Fruit fly (Drosophila melanogaster) S2 (cell line): ENCODE results near the gene GckIII.

Experiments used
- CG8478 ChIP-seq: fragments of >200 bp; optimal IDR thresholded peaks from 2 replicates; lab custom pipeline; 2018
- CTCF ChIP-seq, 2 experiments: fragments of >200 bp; optimal IDR thresholded peaks; 2 replicates each; lab custom pipeline; 2018

DNA sequence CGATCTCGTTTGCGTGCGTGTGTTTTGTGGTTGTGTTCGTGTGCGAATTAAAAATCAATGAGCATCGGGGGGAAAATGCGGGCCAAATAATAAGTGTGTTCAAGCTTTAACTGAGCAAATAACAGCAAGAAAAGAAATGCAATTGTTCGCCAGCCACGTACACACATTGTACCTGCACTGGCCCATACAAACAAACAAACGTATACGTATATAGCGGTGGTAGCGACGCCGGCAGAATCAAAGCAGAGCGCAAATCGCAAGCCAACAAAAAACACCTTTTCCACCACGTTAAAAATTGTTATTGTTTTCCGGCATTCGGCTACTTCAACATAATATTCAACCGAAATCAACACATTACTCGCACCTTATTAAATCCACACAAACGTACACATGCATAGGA lies 30.8 kb upstream of the GckIII start:
- no peak for TF ChIP-seq CTCF (optimal IDR thresholded peaks at IDR 0.05; lab: Kevin White, UChicago)
- TF ChIP-seq CG8478 (lab: Kevin White, UChicago): no peak
